In genomic region chr3L:4010122-4010521, dm6 we compare ENCODE assay signal across 3 fruit fly cellular contexts.
A peak's percentile ranks its signal among the peaks of the same experiment; 100 is the strongest.
TF ChIP-seq lines count a peak whose summit lies in the region.

No protein-coding gene starts in this region.

- no peak for TF ChIP-seq CTCF in whole organism, embryonic (GFP tag; optimal IDR thresholded peaks at IDR 0.05; lab: Kevin White, UChicago)

TF ChIP-seq in whole organism, embryonic, 481 proteins besides CTCF, POLR2A, EP300 and RAD21 (continues in another document):
- TF ChIP-seq CG4854 (GFP tag; optimal IDR thresholded peaks at IDR 0.05; lab: Kevin White, UChicago) (no peak), cad (GFP tag; optimal IDR thresholded peaks at IDR 0.05; lab: Kevin White, UChicago) (no peak), Sox100B (GFP tag; optimal IDR thresholded peaks at IDR 0.05; lab: Kevin White, UChicago) (peak; percentile 29), tap (tag; optimal IDR thresholded peaks at IDR 0.05; lab: Kevin White, UChicago) (no peak), eyg (GFP tag; optimal IDR thresholded peaks at IDR 0.05; lab: Kevin White, UChicago) (no peak), kni (GFP tag; optimal IDR thresholded peaks at IDR 0.05; lab: Kevin White, UChicago) (no peak), Opbp (GFP tag; IDR thresholded peaks at IDR 0.05; lab: Robert Waterston, UW; ENCODE audit: partially characterized antibody) (no peak), nerfin-2 (GFP tag; IDR thresholded peaks at IDR 0.05; lab: Robert Waterston, UW; ENCODE audit: partially characterized antibody) (no peak), Hr51 (GFP tag; optimal IDR thresholded peaks at IDR 0.05; lab: Kevin White, UChicago) (peak in 1 of 2 experiments; percentile 35), CG7928 (GFP tag; optimal IDR thresholded peaks at IDR 0.05; lab: Kevin White, UChicago) (no peak), Hmx (GFP tag; optimal IDR thresholded peaks at IDR 0.05; lab: Kevin White, UChicago) (no peak), CoRest (tag; optimal IDR thresholded peaks at IDR 0.05; lab: Kevin White, UChicago) (peak; percentile 21), dan (GFP tag; IDR thresholded peaks at IDR 0.05; lab: Robert Waterston, UW) (no peak), unc-4 (GFP tag; IDR thresholded peaks at IDR 0.05; lab: Robert Waterston, UW; ENCODE audit: partially characterized antibody) (no peak), gem (tag; optimal IDR thresholded peaks at IDR 0.05; lab: Kevin White, UChicago) (peak; percentile 51), Dek (tag; optimal IDR thresholded peaks at IDR 0.05; lab: Kevin White, UChicago) (no peak), CG11504 (tag; optimal IDR thresholded peaks at IDR 0.05; lab: Kevin White, UChicago) (peak; percentile 59), Bteb2 (GFP tag; optimal IDR thresholded peaks at IDR 0.05; lab: Kevin White, UChicago) (no peak), CG9727 (GFP tag; optimal IDR thresholded peaks at IDR 0.05; lab: Kevin White, UChicago) (peak; percentile 30), prd (optimal IDR thresholded peaks at IDR 0.05; lab: Kevin White, UChicago) (no peak), prd (GFP tag; IDR thresholded peaks at IDR 0.05; lab: Robert Waterston, UW) (0 out of 3 replicates have a peak, but pooled peaks have one; percentile 4), trh (GFP tag; optimal IDR thresholded peaks at IDR 0.05; lab: Kevin White, UChicago) (no peak), peb (GFP tag; IDR thresholded peaks at IDR 0.05; lab: Robert Waterston, UW) (no peak), CG17361 (GFP tag; IDR thresholded peaks at IDR 0.05; lab: Robert Waterston, UW) (peak; percentile 39; the same call in 1 of the 3 replicates), PHDP (tag; optimal IDR thresholded peaks at IDR 0.05; lab: Kevin White, UChicago) (peak; percentile 11), CG11085 (GFP tag; IDR thresholded peaks at IDR 0.05; lab: Robert Waterston, UW) (no peak), CG10321 (GFP tag; IDR thresholded peaks at IDR 0.05; lab: Robert Waterston, UW) (no peak), CG7839 (tag; optimal IDR thresholded peaks at IDR 0.05; lab: Kevin White, UChicago) (peak; percentile 38), Myb (GFP tag; optimal IDR thresholded peaks at IDR 0.05; lab: Kevin White, UChicago) (no peak), nau (GFP tag; optimal IDR thresholded peaks at IDR 0.05; lab: Kevin White, UChicago) (peak; percentile 0), CG4404 (GFP tag; IDR thresholded peaks at IDR 0.05; lab: Robert Waterston, UW) (no peak)

TF ChIP-seq in whole organism, prepupa, 60 proteins besides CTCF, POLR2A, EP300 and RAD21:
- TF ChIP-seq CG9139 (GFP tag; optimal IDR thresholded peaks at IDR 0.05; lab: Kevin White, UChicago) (no peak), CG7368 (GFP tag; optimal IDR thresholded peaks at IDR 0.05; lab: Kevin White, UChicago) (no peak), CG10669 (GFP tag; optimal IDR thresholded peaks at IDR 0.05; lab: Kevin White, UChicago) (no peak), dsx (GFP tag; optimal IDR thresholded peaks at IDR 0.05; lab: Kevin White, UChicago; ENCODE audit: poor library complexity, severe bottlenecking) (no peak), svp (GFP tag; lab: Kevin White, UChicago) (peak; percentile 44)
TF ChIP-seq in whole organism, prepupa: peak in this region for 1.

TF ChIP-seq in whole organism, pupa, 21 proteins besides CTCF, POLR2A, EP300 and RAD21:
- no peak for TF ChIP-seq Snoo (tag; optimal IDR thresholded peaks at IDR 0.05; lab: Kevin White, UChicago)
- TF ChIP-seq CG34367 (tag; optimal IDR thresholded peaks at IDR 0.05; lab: Kevin White, UChicago), result no peak
- peak; percentile 4 for TF ChIP-seq CG14655 (GFP tag; optimal IDR thresholded peaks at IDR 0.05; lab: Kevin White, UChicago)
- peak; percentile 1 for TF ChIP-seq CG9948 (tag; optimal IDR thresholded peaks at IDR 0.05; lab: Kevin White, UChicago)
- peak; percentile 32 for TF ChIP-seq CG8159 (tag; optimal IDR thresholded peaks at IDR 0.05; lab: Kevin White, UChicago)

Comparison
In these comparisons a context has a peak if more than half of its experiments do, and no peak if none do; other contexts are left out.
1. Of the 7 proteins assayed by ChIP-seq in both whole organism, embryonic and whole organism, prepupa: peak only in whole organism, embryonic: Sox102F; only in whole organism, prepupa: none; in both: none; in neither: 6.